Fruit fly (Drosophila melanogaster) whole organism, embryonic: Measurements from ENCODE around the gene CG10513.

Experiments used
- Asciz ChIP-seq: fragments of 200-800 bp; sonication (Bioruptor generic); optimal IDR thresholded peaks from 2 replicates; lab custom pipeline; 2017; ENCODE audit warnings: missing biosample characterization, mild to moderate bottlenecking, missing genetic modification characterization, missing genetic modification reagents
- Bdp1 ChIP-seq: fragments of 200-800 bp; sonication (Bioruptor generic); optimal IDR thresholded peaks from 3 replicates; lab custom pipeline; 2016; ENCODE audit warnings: missing biosample characterization, missing genetic modification characterization
- CG11456 ChIP-seq: fragments of 200-800 bp; sonication (Bioruptor generic); IDR thresholded peaks from 3 replicates; pipeline ENCODE4 v1.3.6; 2022; ENCODE audit warnings: missing biosample characterization, missing genetic modification characterization
- CG12236 ChIP-seq: fragments of 200-800 bp; sonication (Bioruptor generic); optimal IDR thresholded peaks from 2 replicates; lab custom pipeline; 2016; ENCODE audit warnings: missing biosample characterization, missing genetic modification characterization
- CG13424 ChIP-seq: fragments of 200-800 bp; sonication (Bioruptor generic); optimal IDR thresholded peaks from 2 replicates; lab custom pipeline; 2019; ENCODE audit warnings: missing biosample characterization, mild to moderate bottlenecking, missing genetic modification characterization, moderate library complexity
- CG14014 ChIP-seq: fragments of 200-800 bp; sonication (Bioruptor generic); IDR thresholded peaks from 2 replicates; pipeline ENCODE4 v1.3.6; 2022; ENCODE audit warnings: missing biosample characterization, missing genetic modification characterization
- CG14050 ChIP-seq: fragments of 200-800 bp; sonication (Bioruptor generic); IDR thresholded peaks from 3 replicates; pipeline ENCODE4 v1.3.6; 2022; ENCODE audit warnings: missing biosample characterization, missing genetic modification characterization
- CG14667 ChIP-seq: fragments of 200-800 bp; sonication (Bioruptor generic); IDR thresholded peaks from 2 replicates; pipeline ENCODE4 v1.3.6; 2022; ENCODE audit warnings: missing biosample characterization, missing genetic modification characterization
- CG15073 ChIP-seq: fragments of 200-800 bp; sonication (Bioruptor generic); optimal IDR thresholded peaks from 2 replicates; lab custom pipeline; 2016; ENCODE audit warnings: missing biosample characterization, missing genetic modification characterization
- CG15514 ChIP-seq: fragments of 200-800 bp; sonication (Bioruptor generic); optimal IDR thresholded peaks from 3 replicates; lab custom pipeline; 2017; ENCODE audit warnings: missing biosample characterization, missing genetic modification characterization, mild to moderate bottlenecking, moderate library complexity, missing genetic modification reagents
- CG1602 ChIP-seq: fragments of 200-800 bp; sonication (Bioruptor generic); optimal IDR thresholded peaks from 3 replicates; lab custom pipeline; 2016; ENCODE audit warnings: missing biosample characterization, missing genetic modification characterization
- CG16815 ChIP-seq: fragments of 200-800 bp; sonication (Bioruptor generic); optimal IDR thresholded peaks from 3 replicates; lab custom pipeline; 2017; ENCODE audit warnings: missing biosample characterization, mild to moderate bottlenecking, missing genetic modification characterization
- CG16863 ChIP-seq: fragments of 200-800 bp; sonication (Bioruptor generic); optimal IDR thresholded peaks from 3 replicates; lab custom pipeline; 2016; ENCODE audit warnings: missing biosample characterization, missing genetic modification characterization
- CG17359 ChIP-seq: fragments of 200-800 bp; sonication (Bioruptor generic); optimal IDR thresholded peaks from 3 replicates; lab custom pipeline; 2018; ENCODE audit warnings: missing biosample characterization, mild to moderate bottlenecking, missing genetic modification characterization, moderate library complexity
- CG18599 ChIP-seq: fragments of 200-800 bp; sonication (Bioruptor generic); optimal IDR thresholded peaks from 3 replicates; lab custom pipeline; 2017; ENCODE audit warnings: missing biosample characterization, missing genetic modification characterization, mild to moderate bottlenecking, moderate library complexity, missing genetic modification reagents
- CG3281 ChIP-seq: fragments of 200-800 bp; sonication (Bioruptor generic); optimal IDR thresholded peaks from 3 replicates; lab custom pipeline; 2017; ENCODE audit warnings: missing biosample characterization, mild to moderate bottlenecking, missing genetic modification characterization
- CG33557 ChIP-seq: fragments of 200-800 bp; sonication (Bioruptor generic); optimal IDR thresholded peaks from 2 replicates; lab custom pipeline; 2019; ENCODE audit warnings: missing biosample characterization, mild to moderate bottlenecking, missing genetic modification characterization, moderate library complexity
- CG3995 ChIP-seq: fragments of 200-800 bp; sonication (Bioruptor generic); optimal IDR thresholded peaks from 3 replicates; lab custom pipeline; 2016; ENCODE audit warnings: missing biosample characterization, missing genetic modification characterization
- CG4282 ChIP-seq: fragments of 200-800 bp; sonication (Bioruptor generic); optimal IDR thresholded peaks from 2 replicates; lab custom pipeline; 2016; ENCODE audit warnings: missing biosample characterization, missing genetic modification characterization
- CG4328 ChIP-seq: fragments of 200-800 bp; sonication (Bioruptor generic); optimal IDR thresholded peaks from 3 replicates; lab custom pipeline; 2017; ENCODE audit warnings: missing biosample characterization, missing genetic modification reagents, missing genetic modification characterization
- CG4404 ChIP-seq: fragments of 200-800 bp; sonication (Bioruptor generic); IDR thresholded peaks from 2 replicates; pipeline ENCODE4 v1.3.6; 2022; ENCODE audit warnings: missing biosample characterization, missing genetic modification characterization
- CG4424 ChIP-seq: fragments of 200-800 bp; sonication (Bioruptor generic); optimal IDR thresholded peaks from 3 replicates; lab custom pipeline; 2016; ENCODE audit warnings: missing biosample characterization, missing genetic modification characterization
- Doc2 ChIP-seq: fragments of 200-800 bp; sonication (Bioruptor generic); IDR thresholded peaks from 2 replicates; pipeline ENCODE4 v1.3.6; 2022; ENCODE audit warnings: missing biosample characterization, missing genetic modification characterization
- E2f2 ChIP-seq: fragments of 200-800 bp; sonication (Bioruptor generic); IDR thresholded peaks from 2 replicates; pipeline ENCODE4 v1.3.6; 2022; ENCODE audit warnings: missing biosample characterization, missing genetic modification characterization
- ERR ChIP-seq: fragments of 200-800 bp; sonication (Bioruptor generic); optimal IDR thresholded peaks from 2 replicates; lab custom pipeline; 2016; ENCODE audit warnings: missing biosample characterization, missing genetic modification characterization
- HLH3B ChIP-seq: fragments of 200-800 bp; sonication (Bioruptor generic); IDR thresholded peaks from 2 replicates; pipeline ENCODE4 v1.3.6; 2022; ENCODE audit warnings: missing biosample characterization, missing genetic modification characterization
- Hr3 ChIP-seq: fragments of 200-800 bp; sonication (Bioruptor generic); optimal IDR thresholded peaks from 3 replicates; lab custom pipeline; 2016; ENCODE audit warnings: missing biosample characterization, missing genetic modification characterization
- Jarid2 ChIP-seq: fragments of 200-800 bp; sonication (Bioruptor generic); optimal IDR thresholded peaks from 3 replicates; lab custom pipeline; 2017; ENCODE audit warnings: mild to moderate bottlenecking, missing biosample characterization, missing genetic modification reagents, missing genetic modification characterization
- YL-1 ChIP-seq: fragments of 200-800 bp; sonication (Bioruptor generic); optimal IDR thresholded peaks from 3 replicates; lab custom pipeline; 2017; ENCODE audit warnings: missing biosample characterization, mild to moderate bottlenecking, missing genetic modification characterization
- bsh ChIP-seq, 2 experiments: fragments of 200-800 bp; sonication (Bioruptor generic); optimal IDR thresholded peaks; 2 replicates each; lab custom pipeline; 2017 to 2018; ENCODE audit warnings: mild to moderate bottlenecking in 2 of 2, missing biosample characterization in 2 of 2, missing genetic modification characterization in 2 of 2, moderate library complexity in 1 of 2
- cad ChIP-seq: fragments of >200 bp; optimal IDR thresholded peaks from 2 replicates; lab custom pipeline; 2017; ENCODE audit warnings: missing biosample characterization, missing genetic modification characterization
- cg ChIP-seq: fragments of 200-800 bp; sonication (Bioruptor generic); optimal IDR thresholded peaks from 3 replicates; lab custom pipeline; 2019; ENCODE audit warnings: missing biosample characterization, mild to moderate bottlenecking, missing genetic modification characterization, moderate library complexity
- crp ChIP-seq, 2 experiments: fragments of 200-800 bp; sonication (Bioruptor generic); optimal IDR thresholded peaks; 2 replicates in 1 of 2; 3 replicates in 1 of 2; lab custom pipeline; 2017; ENCODE audit warnings: missing biosample characterization in 2 of 2, missing genetic modification characterization in 2 of 2, mild to moderate bottlenecking in 1 of 2, moderate library complexity in 1 of 2
- gro ChIP-seq: fragments of 200-800 bp; sonication (Bioruptor generic); optimal IDR thresholded peaks from 2 replicates; lab custom pipeline; 2016; ENCODE audit warnings: missing biosample characterization, missing genetic modification characterization
- hb ChIP-seq: fragments of 200-800 bp; sonication (Bioruptor generic); IDR thresholded peaks from 3 replicates; pipeline ENCODE4 v1.3.6; 2022; ENCODE audit warnings: missing biosample characterization, missing genetic modification characterization; ENCODE audit not compliant: partially characterized antibody
- her ChIP-seq: fragments of 200-800 bp; sonication (Bioruptor generic); optimal IDR thresholded peaks from 2 replicates; lab custom pipeline; 2016; ENCODE audit warnings: missing biosample characterization, missing genetic modification characterization
- hth ChIP-seq: fragments of >200 bp; optimal IDR thresholded peaks from 2 replicates; lab custom pipeline; 2017; ENCODE audit warnings: inconsistent platforms
- kay ChIP-seq: fragments of 200-800 bp; sonication (Bioruptor generic); optimal IDR thresholded peaks from 2 replicates; lab custom pipeline; 2016; ENCODE audit warnings: missing biosample characterization, missing genetic modification characterization
- lab ChIP-seq: fragments of 200-800 bp; sonication (Bioruptor generic); optimal IDR thresholded peaks from 3 replicates; lab custom pipeline; 2017; ENCODE audit warnings: missing biosample characterization, missing genetic modification characterization, mild to moderate bottlenecking, moderate library complexity, missing genetic modification reagents
- odd ChIP-seq: fragments of 200-800 bp; sonication (Bioruptor generic); optimal IDR thresholded peaks from 2 replicates; lab custom pipeline; 2017; ENCODE audit warnings: missing biosample characterization, mild to moderate bottlenecking, missing genetic modification characterization
- peb ChIP-seq: fragments of 200-800 bp; sonication (Bioruptor generic); IDR thresholded peaks from 2 replicates; pipeline ENCODE4 v1.3.6; 2022; ENCODE audit warnings: missing biosample characterization, missing genetic modification characterization
- pnt ChIP-seq: fragments of 200-800 bp; sonication (Bioruptor generic); optimal IDR thresholded peaks from 3 replicates; lab custom pipeline; 2016; ENCODE audit warnings: missing biosample characterization, missing genetic modification characterization
- pros ChIP-seq: fragments of 200-800 bp; sonication (Bioruptor generic); optimal IDR thresholded peaks from 3 replicates; lab custom pipeline; 2019; ENCODE audit warnings: missing biosample characterization, mild to moderate bottlenecking, missing genetic modification characterization, moderate library complexity
- pum ChIP-seq: fragments of 200-800 bp; sonication (Bioruptor generic); optimal IDR thresholded peaks from 2 replicates; lab custom pipeline; 2016; ENCODE audit warnings: missing biosample characterization, missing genetic modification characterization
- sc ChIP-seq, 3 experiments: fragments of >200 bp in 2 of 3; fragments of 200-800 bp in 1 of 3; sonication (Bioruptor generic) in 1 of 3; optimal IDR thresholded peaks; 2 replicates in 2 of 3; 3 replicates in 1 of 3; lab custom pipeline; 2017; ENCODE audit warnings: mild to moderate bottlenecking in 1 of 3, missing biosample characterization in 1 of 3, missing genetic modification characterization in 1 of 3, missing genetic modification reagents in 1 of 3
- sim ChIP-seq: fragments of 200-800 bp; sonication (Bioruptor generic); IDR thresholded peaks from 2 replicates; pipeline ENCODE4 v1.3.6; 2022; ENCODE audit warnings: missing biosample characterization, missing genetic modification characterization
- sr ChIP-seq: fragments of 200-800 bp; sonication (Bioruptor generic); IDR thresholded peaks from 3 replicates; pipeline ENCODE4 v1.3.6; 2022; ENCODE audit warnings: missing biosample characterization, missing genetic modification characterization
- twi ChIP-seq: fragments of 200-800 bp; optimal IDR thresholded peaks from 2 replicates; lab custom pipeline; 2019; ENCODE audit warnings: missing biosample characterization, mild to moderate bottlenecking, missing genetic modification characterization, moderate library complexity
- usp ChIP-seq: fragments of >200 bp; optimal IDR thresholded peaks from 2 replicates; lab custom pipeline; 2017; ENCODE audit warnings: missing biosample characterization, missing genetic modification characterization
- zf30C ChIP-seq: fragments of 200-800 bp; sonication (Bioruptor generic); optimal IDR thresholded peaks from 3 replicates; lab custom pipeline; 2018; ENCODE audit warnings: missing biosample characterization, mild to moderate bottlenecking, missing genetic modification characterization

The CG10513 gene

dm6 chr3R:25262322-25262761 lies 14.7 kb downstream of the CG10513 start, which contains the start of the genes Kdsr and CG11858 (continued):
- TF ChIP-seq pnt (GFP tag; lab: Kevin White, UChicago) (peak; percentile 21), CG13424 (tag; lab: Kevin White, UChicago) (peak; percentile 69), CG15073 (GFP tag; lab: Kevin White, UChicago) (no peak), Jarid2 (no peak), CG14050 (GFP tag; lab: Robert Waterston, UW) (peak; percentile 52), pros (GFP tag; lab: Kevin White, UChicago) (no peak), CG3281 (GFP tag; lab: Kevin White, UChicago) (peak; percentile 49), CG11456 (GFP tag; lab: Robert Waterston, UW) (0 out of 3 replicates have a peak, but pooled peaks have one; percentile 34), CG14667 (GFP tag; lab: Robert Waterston, UW) (peak; percentile 50; the same call in 1 of the 2 replicates), CG33557 (GFP tag; lab: Kevin White, UChicago) (peak; percentile 26), CG4424 (GFP tag; lab: Kevin White, UChicago) (peak; percentile 56), CG14014 (GFP tag; lab: Robert Waterston, UW) (peak; percentile 77), CG1602 (peak; percentile 12), hb (GFP tag; lab: Robert Waterston, UW) (no peak), E2f2 (GFP tag; lab: Robert Waterston, UW) (peak; percentile 56; the same call in 1 of the 2 replicates), CG4404 (GFP tag; lab: Robert Waterston, UW) (peak; percentile 47; the same call in 1 of the 2 replicates), CG4328 (GFP tag; lab: Kevin White, UChicago) (no peak), CG15514 (GFP tag; lab: Kevin White, UChicago) (peak; percentile 69), Doc2 (GFP tag; lab: Robert Waterston, UW) (no peak), CG16815 (GFP tag; lab: Kevin White, UChicago) (peak; percentile 13), CG16863 (GFP tag; lab: Kevin White, UChicago) (peak; percentile 15), cg (no peak), Hr3 (peak; percentile 63), Bdp1 (peak; percentile 27), sr (GFP tag; lab: Robert Waterston, UW) (no peak), usp (GFP tag; lab: Kevin White, UChicago) (no peak), crp (GFP tag; optimal IDR thresholded peaks at IDR 0.05; lab: Kevin White, UChicago) (peak in 1 of 2 experiments; percentile 49), pum (peak; percentile 45), gro (peak; percentile 58), zf30C (GFP tag; lab: Kevin White, UChicago) (no peak), kay (GFP tag; lab: Kevin White, UChicago) (peak; percentile 35), peb (GFP tag; lab: Robert Waterston, UW) (peak; percentile 47; the same call in 1 of the 2 replicates), CG18599 (GFP tag; lab: Kevin White, UChicago) (no peak), her (GFP tag; lab: Kevin White, UChicago) (peak; percentile 30), hth (no peak), sc (optimal IDR thresholded peaks at IDR 0.05; lab: Kevin White, UChicago) (no peak), sc (GFP tag; optimal IDR thresholded peaks at IDR 0.05; lab: Kevin White, UChicago) (no peak), ERR (no peak), CG17359 (no peak), CG12236 (GFP tag; lab: Kevin White, UChicago) (no peak), sim (GFP tag; lab: Robert Waterston, UW) (0 out of 2 replicates have a peak, but pooled peaks have one; percentile 17), YL-1 (GFP tag; lab: Kevin White, UChicago) (peak; percentile 3), twi (peak; percentile 30), cad (GFP tag; lab: Kevin White, UChicago) (no peak), Asciz (no peak), lab (GFP tag; lab: Kevin White, UChicago) (no peak), CG4282 (GFP tag; lab: Kevin White, UChicago) (no peak), HLH3B (peak; percentile 21; the same call in 1 of the 2 replicates), bsh (GFP tag; optimal IDR thresholded peaks at IDR 0.05; lab: Kevin White, UChicago) (peak in 1 of 2 experiments; percentile 68), odd (GFP tag; lab: Kevin White, UChicago) (no peak), CG3995 (peak; percentile 4)
